Worm (Caenorhabditis elegans): Measurements from ENCODE around the gene smg-6.

smg-6 gene

ce11 chrIII:2471855-2472254 is 1.8 kb upstream of the smg-6 start (continued):
- TF ChIP-seq lsy-27 (tag; optimal IDR thresholded peaks at IDR 0.05; ENCODE audit: borderline replicate concordance, insufficient read depth) = no peak
- TF ChIP-seq ceh-40 (GFP tag; IDR thresholded peaks at IDR 0.05) = no peak
- TF ChIP-seq zfh-2 (GFP tag; conservative IDR thresholded peaks at IDR 0.05) = peak; percentile 64
- no peak for TF ChIP-seq pha-4 (tag; optimal IDR thresholded peaks at IDR 0.05)
- 0 out of 2 replicates have a peak, but pooled peaks have one; percentile 38 for TF ChIP-seq rcor-1 (GFP tag; IDR thresholded peaks at IDR 0.05)
- peak; percentile 57 for TF ChIP-seq ceh-27 (GFP tag; optimal IDR thresholded peaks at IDR 0.05)
- peak; percentile 11 for TF ChIP-seq F23B12.7 (tag; optimal IDR thresholded peaks at IDR 0.05; ENCODE audit: insufficient read depth)
- no peak for TF ChIP-seq tbx-9 (tag; optimal IDR thresholded peaks at IDR 0.05; ENCODE audit: borderline replicate concordance)
- peak; percentile 38 for TF ChIP-seq nhr-80 (tag; optimal IDR thresholded peaks at IDR 0.05)
- TF ChIP-seq K11D2.4 (GFP tag; IDR thresholded peaks at IDR 0.05) = 0 out of 2 replicates have a peak, but pooled peaks have one; percentile 11

- TF ChIP-seq efl-1 (GFP tag; optimal IDR thresholded peaks at IDR 0.05) = peak; percentile 18
- no peak for TF ChIP-seq F39B2.1 (GFP tag; IDR thresholded peaks at IDR 0.05)
- peak; percentile 56; the same call in 1 of the 2 replicates for TF ChIP-seq madf-6 (GFP tag; IDR thresholded peaks at IDR 0.05)
These were observed 1.1 kb downstream of the smg-6 start for ce11 chrIII:2474781-2475180.

ce11 chrIII:2477303-2477702 is 3.6 kb downstream of the smg-6 start:
- TF ChIP-seq rcor-1 (GFP tag; IDR thresholded peaks at IDR 0.05) = no peak
- TF ChIP-seq mcd-1 (GFP tag; IDR thresholded peaks at IDR 0.05) = peak; percentile 62

- no peak for TF ChIP-seq B0019.2 (GFP tag; conservative IDR thresholded peaks at IDR 0.05)
- TF ChIP-seq F55B11.4 (tag; optimal IDR thresholded peaks at IDR 0.05; ENCODE audit: borderline replicate concordance, insufficient read depth) = no peak
- TF ChIP-seq egl-44 (GFP tag; IDR thresholded peaks at IDR 0.05) = no peak
These were observed 5.0 kb downstream of the smg-6 start for ce11 chrIII:2478605-2479004.

ce11 chrIII:2482171-2482570 is 8.5 kb downstream of the smg-6 start:
- TF ChIP-seq efl-1 (GFP tag; optimal IDR thresholded peaks at IDR 0.05) (no peak), F33H1.4 (GFP tag; IDR thresholded peaks at IDR 0.05) (peak; percentile 51; the same call in 1 of the 2 replicates)

ce11 chrIII:2482754-2483153 is 9.1 kb downstream of the smg-6 start:
- TF ChIP-seq bed-2 (GFP tag; IDR thresholded peaks at IDR 0.05) = no peak
- TF ChIP-seq hmg-1.2 (GFP tag; IDR thresholded peaks at IDR 0.05) = no peak

ce11 chrIII:2487046-2487760 is 13.5 kb downstream of the smg-6 start, which contains the start of gene Y54F10AL.1:
Gene Y54F10AL.1 (plus strand): TSS chrIII:2487710.
- TF ChIP-seq F22D6.2 (tag; optimal IDR thresholded peaks at IDR 0.05) (no peak), hmg-20 (GFP tag; IDR thresholded peaks at IDR 0.05) (no peak), snpc-4 (GFP tag; optimal IDR thresholded peaks at IDR 0.05) (no peak), snpc-4 (tag; optimal IDR thresholded peaks at IDR 0.05) (peak in 1 of 4 experiments; percentile 38), ztf-22 (GFP tag; optimal IDR thresholded peaks at IDR 0.05) (no peak), madf-6 (GFP tag; IDR thresholded peaks at IDR 0.05) (peak; percentile 45; the same call in 1 of the 2 replicates), lsl-1 (GFP tag; optimal IDR thresholded peaks at IDR 0.05) (peak; percentile 23), hrde-1 (tag; optimal IDR thresholded peaks at IDR 0.05; ENCODE audit: borderline replicate concordance) (no peak), mcd-1 (GFP tag; IDR thresholded peaks at IDR 0.05) (peak; percentile 35; the same call in 1 of the 2 replicates), F33H1.4 (GFP tag; IDR thresholded peaks at IDR 0.05) (peak; percentile 50), mes-4 (tag; optimal IDR thresholded peaks at IDR 0.05) (no peak), B0261.1 (tag; optimal IDR thresholded peaks at IDR 0.05) (no peak), F57A8.1 (GFP tag; optimal IDR thresholded peaks at IDR 0.05) (no peak), ekl-4 (GFP tag; IDR thresholded peaks at IDR 0.05) (0 out of 2 replicates have a peak, but pooled peaks have one; percentile 40), attf-3 (GFP tag; conservative IDR thresholded peaks at IDR 0.05) (0 out of 2 replicates have a peak, but pooled peaks have one; percentile 36), efl-1 (GFP tag; optimal IDR thresholded peaks at IDR 0.05) (peak; percentile 6), nfya-1 (tag; optimal IDR thresholded peaks at IDR 0.05; ENCODE audit: borderline replicate concordance, insufficient read depth) (no peak)

Measured in whole organism, young adult.